Fruit fly (Drosophila melanogaster): ENCODE results near the gene Tango4.

The Tango4 gene

DNA sequence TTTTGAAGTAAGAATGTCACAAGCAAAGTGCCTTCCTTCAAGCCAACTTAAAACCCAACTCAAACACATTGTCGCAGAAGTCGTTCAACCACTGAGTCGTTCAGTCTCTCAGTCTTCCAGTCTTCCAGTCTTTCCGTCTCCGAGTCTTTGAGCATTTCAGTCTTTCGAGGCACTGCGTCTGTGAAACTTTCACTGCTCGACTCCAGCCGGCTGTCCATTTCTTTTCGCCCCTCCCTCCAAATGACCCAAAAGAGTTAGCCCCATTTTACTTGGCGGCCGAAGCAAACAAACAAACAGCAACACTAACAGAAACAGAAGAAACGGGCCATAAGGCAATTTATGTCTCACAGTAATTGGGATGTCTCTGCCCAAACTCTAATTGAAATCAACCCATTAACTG is 19.9 kb upstream of the Tango4 start:
- TF ChIP-seq ci (GFP tag; IDR thresholded peaks at IDR 0.05) = 0 out of 3 replicates have a peak, but pooled peaks have one; percentile 35
- TF ChIP-seq phol (tag; optimal IDR thresholded peaks at IDR 0.05) = no peak
- peak; percentile 44 for TF ChIP-seq kni (GFP tag; optimal IDR thresholded peaks at IDR 0.05)
- TF ChIP-seq Blimp-1 (GFP tag; optimal IDR thresholded peaks at IDR 0.05) = peak; percentile 90

DNA sequence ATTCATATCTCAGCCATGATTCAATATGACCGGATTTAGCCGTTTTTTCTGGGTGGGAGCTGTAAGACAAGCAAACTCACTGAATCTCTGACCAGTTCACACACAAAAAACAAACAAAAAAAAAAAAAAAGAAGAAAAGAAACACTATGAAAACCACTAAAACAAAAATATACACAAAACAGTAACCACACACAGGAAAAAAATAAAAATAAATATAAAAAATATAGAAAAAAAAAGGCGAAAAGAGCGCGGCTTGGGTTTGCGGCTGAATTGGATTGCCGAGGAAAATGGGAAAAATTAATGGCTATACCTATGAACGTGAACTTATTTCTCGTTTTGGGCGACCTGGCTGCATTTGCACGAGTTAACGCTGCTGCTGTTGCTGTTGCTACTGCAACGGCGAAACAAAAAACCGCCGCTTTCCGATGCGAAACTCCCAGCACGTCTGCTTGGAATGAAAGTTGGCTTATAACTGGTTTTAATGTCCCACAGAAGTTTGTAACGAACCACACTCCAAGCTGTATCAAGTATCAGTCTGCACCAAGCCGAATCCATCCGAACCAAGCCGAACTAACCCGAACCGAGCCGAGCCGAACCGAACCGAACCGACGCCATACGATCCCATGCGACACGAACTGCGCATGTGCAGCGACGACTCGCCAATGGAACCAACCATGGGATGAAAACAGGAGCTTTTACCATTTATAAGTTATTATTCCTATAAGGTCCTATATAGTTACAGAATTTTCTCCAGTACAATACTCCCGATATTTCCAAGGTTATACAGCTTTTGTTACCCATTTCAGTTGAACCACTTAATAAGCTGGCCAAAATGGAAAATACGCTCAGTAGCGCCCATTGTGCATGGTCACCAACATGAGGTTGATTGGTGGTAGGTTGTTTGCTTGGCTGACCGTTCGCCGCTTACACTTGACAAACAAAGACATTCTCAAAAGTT is 17.2 kb upstream of the Tango4 start, which contains the start of gene fw:
Gene fw, minus strand, starts transcription at position 478 of the 958 bp plus-strand sequence.
- TF ChIP-seq CG17802 (tag; optimal IDR thresholded peaks at IDR 0.05) (no peak), Fer2 (tag; optimal IDR thresholded peaks at IDR 0.05) (no peak), chinmo (GFP tag; IDR thresholded peaks at IDR 0.05; ENCODE audit: partially characterized antibody) (0 out of 4 replicates have a peak, but pooled peaks have one; percentile 77), twi (tag; optimal IDR thresholded peaks at IDR 0.05) (no peak), slp2 (GFP tag; optimal IDR thresholded peaks at IDR 0.05) (peak; percentile 41), Atf3 (GFP tag; optimal IDR thresholded peaks at IDR 0.05) (no peak), CG4360 (GFP tag; IDR thresholded peaks at IDR 0.05) (no peak), danr (GFP tag; IDR thresholded peaks at IDR 0.05) (no peak), eve (GFP tag; optimal IDR thresholded peaks at IDR 0.05) (peak in 1 of 2 experiments; percentile 34), CG4820 (GFP tag; optimal IDR thresholded peaks at IDR 0.05) (no peak), Bteb2 (GFP tag; optimal IDR thresholded peaks at IDR 0.05) (no peak), HLH3B (GFP tag; IDR thresholded peaks at IDR 0.05) (peak; percentile 62; the same call in 1 of the 2 replicates), tgo (GFP tag; IDR thresholded peaks at IDR 0.05) (peak; percentile 45; the same call in 2 of the 3 replicates), dmrt99B (tag; optimal IDR thresholded peaks at IDR 0.05) (no peak), CG9817 (tag; optimal IDR thresholded peaks at IDR 0.05) (peak; percentile 14), ttk (GFP tag; IDR thresholded peaks at IDR 0.05) (no peak), HLH4C (GFP tag; IDR thresholded peaks at IDR 0.05; ENCODE audit: partially characterized antibody) (no peak), CG30431 (GFP tag; optimal IDR thresholded peaks at IDR 0.05) (no peak), CG17361 (GFP tag; IDR thresholded peaks at IDR 0.05) (no peak), psq (GFP tag; optimal IDR thresholded peaks at IDR 0.05) (no peak), CG17568 (GFP tag; optimal IDR thresholded peaks at IDR 0.05) (peak; percentile 32), pros (GFP tag; optimal IDR thresholded peaks at IDR 0.05) (no peak), CG17359 (tag; optimal IDR thresholded peaks at IDR 0.05) (peak; percentile 59), gt (GFP tag; IDR thresholded peaks at IDR 0.05) (no peak), CG2889 (GFP tag; IDR thresholded peaks at IDR 0.05) (no peak), CG11723 (GFP tag; optimal IDR thresholded peaks at IDR 0.05) (no peak), CG11085 (GFP tag; IDR thresholded peaks at IDR 0.05) (no peak), hb (GFP tag; IDR thresholded peaks at IDR 0.05; ENCODE audit: partially characterized antibody) (no peak), CG13296 (GFP tag; optimal IDR thresholded peaks at IDR 0.05) (no peak), ato (GFP tag; IDR thresholded peaks at IDR 0.05; ENCODE audit: partially characterized antibody) (no peak), ci (GFP tag; IDR thresholded peaks at IDR 0.05) (peak; percentile 29; the same call in 2 of the 3 replicates), Hr51 (GFP tag; optimal IDR thresholded peaks at IDR 0.05) (no peak), nmo (GFP tag; optimal IDR thresholded peaks at IDR 0.05) (no peak), CG10979 (tag; optimal IDR thresholded peaks at IDR 0.05) (peak; percentile 16), CG12659 (GFP tag; optimal IDR thresholded peaks at IDR 0.05) (no peak), CG7963 (GFP tag; IDR thresholded peaks at IDR 0.05; ENCODE audit: partially characterized antibody) (no peak), CG8765 (GFP tag; IDR thresholded peaks at IDR 0.05) (no peak), hbn (GFP tag; IDR thresholded peaks at IDR 0.05; ENCODE audit: partially characterized antibody) (no peak), CG1792 (GFP tag; optimal IDR thresholded peaks at IDR 0.05) (no peak), Sin3A (optimal IDR thresholded peaks at IDR 0.05) (no peak), luna (GFP tag; optimal IDR thresholded peaks at IDR 0.05) (no peak), CG10959 (GFP tag; IDR thresholded peaks at IDR 0.05) (no peak), crol (GFP tag; IDR thresholded peaks at IDR 0.05) (no peak)

Measured in whole organism, embryonic.